Worm (Caenorhabditis elegans): ENCODE data around the gene cyp-25A4.

ce11 chrIII:3806883-3807282, 45.0 kb downstream of the cyp-25A4 start:
- TF ChIP-seq W03F9.2 (tag; optimal IDR thresholded peaks at IDR 0.05): no peak
- no peak for TF ChIP-seq him-1 (tag; optimal IDR thresholded peaks at IDR 0.05)
- no peak for TF ChIP-seq dao-5 (tag; optimal IDR thresholded peaks at IDR 0.05)
